Fruit fly (Drosophila melanogaster) S2 (cell line): Measurements from ENCODE around the gene AkhR.

ENCODE experiments used
- CG8478 ChIP-seq: fragments of >200 bp; optimal IDR thresholded peaks from 2 replicates; lab custom pipeline; 2018
- CTCF ChIP-seq, 2 experiments: fragments of >200 bp; optimal IDR thresholded peaks; 2 replicates each; lab custom pipeline; 2018

dm6 chr2L:6663562-6664051, 52.4 kb downstream of the AkhR start, which contains the start of the genes CG13771, CG34310 and cup:
- TF ChIP-seq CTCF (optimal IDR thresholded peaks at IDR 0.05; lab: Kevin White, UChicago), result no peak
- no peak for TF ChIP-seq CG8478 (lab: Kevin White, UChicago)
